Fruit fly (Drosophila melanogaster): Measurements from ENCODE around the gene CG7497.

DNA sequence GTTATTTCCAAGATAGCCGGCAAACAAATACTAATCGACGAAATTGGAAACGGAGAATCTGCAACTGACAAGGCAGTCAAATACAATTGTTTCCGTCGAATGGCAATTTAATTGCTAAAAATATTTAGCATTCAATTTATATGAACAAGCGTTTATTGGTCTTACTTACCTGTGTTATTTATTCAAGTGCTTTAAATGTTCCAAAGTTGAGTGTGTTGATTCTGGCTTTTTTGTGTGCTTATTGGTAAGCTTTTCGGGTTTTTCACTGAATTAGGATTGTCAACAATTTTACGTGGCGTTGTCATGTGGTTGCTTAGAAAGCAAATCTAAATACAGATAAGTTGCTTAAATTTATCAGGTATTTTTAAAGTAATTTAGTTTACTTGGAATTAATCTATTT, 38.5 kb downstream of the CG7497 start:
- no peak for TF ChIP-seq h (optimal IDR thresholded peaks at IDR 0.05)
- TF ChIP-seq insv (optimal IDR thresholded peaks at IDR 0.05): no peak
- no peak for TF ChIP-seq Myc (optimal IDR thresholded peaks at IDR 0.05)
- TF ChIP-seq psq (optimal IDR thresholded peaks at IDR 0.05): no peak
- no peak for TF ChIP-seq ttk (optimal IDR thresholded peaks at IDR 0.05)
